Worm (Caenorhabditis elegans) whole organism, L2 larva: Measurements from ENCODE around the gene nprl-2.

Experiments
- nhr-11 ChIP-seq: fragments of 150-350 bp; optimal IDR thresholded peaks from 2 replicates; lab custom pipeline; 2014; ENCODE audit warnings: missing biosample characterization, missing genetic modification characterization
- ztf-4 ChIP-seq: fragments of 150-350 bp; optimal IDR thresholded peaks from 2 replicates; lab custom pipeline; 2014; ENCODE audit warnings: missing biosample characterization, missing genetic modification characterization

DNA sequence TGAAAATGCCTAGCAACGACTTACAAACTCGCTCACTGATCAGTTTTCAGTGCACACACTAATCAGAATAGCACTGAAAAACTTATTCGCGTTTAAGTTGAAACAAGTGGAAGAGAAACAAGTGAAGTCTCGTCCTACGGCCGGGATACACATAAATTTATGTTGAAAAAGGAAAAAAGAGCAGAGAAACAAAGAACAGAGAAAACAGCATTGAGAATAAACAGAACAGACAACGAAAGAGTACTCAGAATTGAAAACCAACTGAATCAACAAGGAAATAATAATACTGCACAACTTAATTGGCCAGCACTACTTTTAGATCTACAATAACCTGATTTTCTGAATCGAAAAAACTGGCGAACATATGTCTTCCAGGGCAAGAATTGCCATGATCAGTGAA, 2.3 kb upstream of the nprl-2 start, which contains the start of gene F49E8.6:
- TF ChIP-seq ztf-4 (tag; lab: Kevin White, UChicago) (no peak), nhr-11 (no peak)
